Worm (Caenorhabditis elegans) whole organism, late embryonic: ENCODE data around the gene clec-125.

Experiments
- Y22D7AL.16 ChIP-seq: sonication (generic microtip); optimal IDR thresholded peaks from 2 replicates; lab custom pipeline; 2016; ENCODE audit warnings: missing genetic modification characterization, missing compliant biosample characterization
- pag-3 ChIP-seq: sonication (generic microtip); optimal IDR thresholded peaks from 2 replicates; lab custom pipeline; 2016; ENCODE audit warnings: missing compliant biosample characterization, missing genetic modification characterization, borderline replicate concordance
- sox-4 ChIP-seq: sonication (generic microtip); optimal IDR thresholded peaks from 2 replicates; lab custom pipeline; 2017; ENCODE audit warnings: mild to moderate bottlenecking, missing genetic modification characterization, inconsistent platforms, missing compliant biosample characterization

DNA sequence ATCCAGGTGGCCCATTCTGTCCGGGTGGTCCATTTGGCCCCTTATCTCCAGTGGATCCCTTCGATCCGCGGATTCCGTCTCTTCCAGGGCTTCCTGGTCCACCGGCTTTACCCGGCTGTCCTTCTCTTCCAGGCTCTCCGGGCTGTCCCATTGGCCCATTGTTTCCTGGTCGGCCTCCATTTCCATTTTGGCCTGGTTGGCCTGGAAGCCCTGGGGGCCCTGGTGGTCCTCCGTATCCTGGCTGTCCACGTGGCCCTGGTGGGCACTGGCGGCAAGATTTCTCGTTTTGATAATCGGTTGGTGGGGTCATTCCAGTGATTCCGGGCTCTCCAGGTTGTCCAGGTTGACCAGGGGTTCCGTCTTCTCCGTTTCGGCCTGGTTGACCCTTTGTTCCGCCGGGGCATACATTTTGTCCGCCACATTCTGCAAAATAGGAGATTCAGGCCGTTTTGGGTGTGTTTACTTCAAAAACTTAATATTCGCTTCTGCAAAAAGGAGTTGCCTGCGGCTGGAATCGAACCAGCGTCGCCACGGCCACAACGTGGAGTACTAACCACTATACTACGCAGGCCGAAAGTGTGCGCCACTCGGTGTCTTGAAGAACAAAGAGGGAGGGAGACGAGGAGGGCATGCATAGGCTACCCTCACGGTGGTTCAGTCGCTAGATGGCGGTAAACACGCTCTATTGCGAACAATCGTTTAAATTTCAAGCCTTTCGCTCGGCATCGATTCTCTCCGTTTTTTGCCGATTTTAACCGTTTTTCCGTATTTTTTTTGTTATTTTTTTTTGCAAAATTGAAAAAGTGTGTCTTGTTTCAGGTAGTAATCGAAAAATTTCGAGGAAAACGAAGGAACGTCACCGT, 5.4 kb downstream of the clec-125 start, which contains the start of gene W09G10.9:
- TF ChIP-seq sox-4 (tag; lab: Kevin White, UChicago) (peak; percentile 80), Y22D7AL.16 (tag; lab: Kevin White, UChicago) (peak; percentile 55), pag-3 (no peak)
